Worm (Caenorhabditis elegans) whole organism, L4 larva: Measurements from ENCODE around the gene bet-2.
A peak's percentile ranks its signal among the peaks of the same experiment; 100 is the strongest.

ENCODE experiments used
- T20F7.1 ChIP-seq: fragments of 200-800 bp; sonication (Bioruptor generic); optimal IDR thresholded peaks from 2 replicates; lab custom pipeline; 2018; ENCODE audit warnings: mild to moderate bottlenecking, missing genetic modification characterization, missing compliant biosample characterization
- ZK546.5 ChIP-seq, 2 experiments: sonication (generic microtip); optimal IDR thresholded peaks; 2 replicates each; lab custom pipeline; 2017; ENCODE audit warnings: missing biosample characterization in 2 of 2, missing genetic modification characterization in 2 of 2
- aly-2 ChIP-seq: sonication (generic microtip); optimal IDR thresholded peaks from 2 replicates; lab custom pipeline; 2018; ENCODE audit warnings: missing biosample characterization, missing genetic modification characterization
- ceh-82 ChIP-seq: sonication (generic microtip); optimal IDR thresholded peaks from 2 replicates; lab custom pipeline; 2017; ENCODE audit warnings: missing biosample characterization, missing genetic modification characterization
- daf-12 ChIP-seq: fragments of 150-350 bp; optimal IDR thresholded peaks from 2 replicates; lab custom pipeline; 2014; ENCODE audit warnings: missing biosample characterization, missing genetic modification reagents, missing genetic modification characterization
- dmd-6 ChIP-seq: fragments of 200-800 bp; sonication (Bioruptor generic); IDR thresholded peaks from 2 replicates; pipeline ENCODE4 v1.3.6; 2022; ENCODE audit warnings: missing genetic modification reagents, missing genetic modification characterization, missing compliant biosample characterization
- dve-1 ChIP-seq: sonication (generic microtip); optimal IDR thresholded peaks from 2 replicates; lab custom pipeline; 2017; ENCODE audit warnings: antibody characterized with exemption, mild to moderate bottlenecking, missing genetic modification characterization, missing compliant biosample characterization; ENCODE audit not compliant: insufficient read depth
- fkh-10 ChIP-seq: fragments of 150-350 bp; optimal IDR thresholded peaks from 2 replicates; lab custom pipeline; 2014; ENCODE audit warnings: missing biosample characterization, missing genetic modification reagents, missing genetic modification characterization
- gei-8 ChIP-seq: fragments of 200-800 bp; sonication (Bioruptor generic); optimal IDR thresholded peaks from 2 replicates; lab custom pipeline; 2018; ENCODE audit warnings: mild to moderate bottlenecking, missing genetic modification characterization, missing compliant biosample characterization
- hlh-11 ChIP-seq: fragments of 200-800 bp; sonication (Bioruptor generic); optimal IDR thresholded peaks from 2 replicates; lab custom pipeline; 2018; ENCODE audit warnings: mild to moderate bottlenecking, missing genetic modification characterization, missing compliant biosample characterization
- hlh-30 ChIP-seq: sonication (generic microtip); optimal IDR thresholded peaks from 2 replicates; lab custom pipeline; 2017; ENCODE audit warnings: antibody characterized with exemption, mild to moderate bottlenecking, missing genetic modification characterization, missing compliant biosample characterization; ENCODE audit not compliant: insufficient read depth
- lim-7 ChIP-seq: fragments of 200-800 bp; sonication (Bioruptor generic); IDR thresholded peaks from 2 replicates; pipeline ENCODE4 v1.3.6; 2022; ENCODE audit warnings: missing genetic modification characterization, missing compliant biosample characterization
- madf-9 ChIP-seq: fragments of 200-800 bp; sonication (Bioruptor generic); conservative IDR thresholded peaks from 2 replicates; pipeline ENCODE4 v1.3.6; 2022; ENCODE audit warnings: missing genetic modification reagents, missing genetic modification characterization, missing compliant biosample characterization
- mdl-1 ChIP-seq, 2 experiments: fragments of 150-350 bp in 1 of 2; sonication (generic microtip) in 1 of 2; optimal IDR thresholded peaks; 2 replicates each; lab custom pipeline; 2014 to 2017; ENCODE audit warnings: missing biosample characterization in 2 of 2, missing genetic modification characterization in 2 of 2
- mep-1 ChIP-seq: fragments of 150-350 bp; sonication (generic microtip); optimal IDR thresholded peaks from 3 replicates; lab custom pipeline; 2014; ENCODE audit warnings: missing biosample characterization, missing genetic modification characterization
- mxl-3 ChIP-seq: fragments of 200-800 bp; sonication (Bioruptor generic); optimal IDR thresholded peaks from 2 replicates; lab custom pipeline; 2018; ENCODE audit warnings: mild to moderate bottlenecking, missing genetic modification characterization, missing compliant biosample characterization
- nhr-10 ChIP-seq: fragments of 150-350 bp; optimal IDR thresholded peaks from 2 replicates; lab custom pipeline; 2014; ENCODE audit warnings: missing biosample characterization, missing genetic modification characterization
- nhr-25 ChIP-seq: sonication (generic microtip); optimal IDR thresholded peaks from 2 replicates; lab custom pipeline; 2017; ENCODE audit warnings: missing genetic modification characterization, mild to moderate bottlenecking, missing compliant biosample characterization, antibody characterized with exemption, moderate library complexity, borderline replicate concordance; ENCODE audit not compliant: insufficient read depth
- nhr-28 ChIP-seq: fragments of 150-350 bp; optimal IDR thresholded peaks from 2 replicates; lab custom pipeline; 2014; ENCODE audit warnings: missing biosample characterization, missing genetic modification characterization
- nhr-42 ChIP-seq: fragments of 200-800 bp; sonication (Bioruptor generic); IDR thresholded peaks from 2 replicates; pipeline ENCODE4 v1.3.6; 2022; ENCODE audit warnings: missing genetic modification characterization, missing compliant biosample characterization
- nhr-76 ChIP-seq: fragments of 150-350 bp; optimal IDR thresholded peaks from 2 replicates; lab custom pipeline; 2014; ENCODE audit warnings: missing biosample characterization, missing genetic modification characterization
- php-3 ChIP-seq: fragments of 200-800 bp; sonication (Bioruptor generic); IDR thresholded peaks from 2 replicates; pipeline ENCODE4 v1.3.6; 2022; ENCODE audit warnings: missing genetic modification reagents, missing genetic modification characterization, missing compliant biosample characterization
- pqm-1 ChIP-seq: sonication (generic microtip); optimal IDR thresholded peaks from 2 replicates; lab custom pipeline; 2017; ENCODE audit warnings: missing biosample characterization, missing genetic modification characterization
- set-16 ChIP-seq: fragments of 200-800 bp; sonication (Bioruptor generic); IDR thresholded peaks from 2 replicates; pipeline ENCODE4 v1.3.6; 2022; ENCODE audit warnings: missing genetic modification reagents, missing genetic modification characterization, missing compliant biosample characterization
- skn-1 ChIP-seq: fragments of 150-350 bp; optimal IDR thresholded peaks from 2 replicates; lab custom pipeline; 2014; ENCODE audit warnings: missing biosample characterization, missing genetic modification characterization
- tag-97 ChIP-seq: fragments of 200-800 bp; sonication (Bioruptor generic); IDR thresholded peaks from 2 replicates; pipeline ENCODE4 v1.3.6; 2022; ENCODE audit warnings: missing genetic modification characterization, missing compliant biosample characterization
- tra-1 ChIP-seq: fragments of 200-800 bp; sonication (Bioruptor generic); IDR thresholded peaks from 2 replicates; pipeline ENCODE4 v1.3.6; 2022; ENCODE audit warnings: missing genetic modification reagents, missing genetic modification characterization, missing compliant biosample characterization
- unc-39 ChIP-seq: sonication (generic microtip); optimal IDR thresholded peaks from 2 replicates; lab custom pipeline; 2017; ENCODE audit warnings: missing biosample characterization, missing genetic modification characterization
- unc-62 ChIP-seq, 3 experiments: fragments of 150-350 bp in 1 of 3; sonication (generic microtip); optimal IDR thresholded peaks in 2 of 3; peaks in 1 of 3; 1 replicate in 1 of 3; 2 replicates in 2 of 3; lab custom pipeline; 2014 to 2017; ENCODE audit warnings: missing biosample characterization in 3 of 3, missing genetic modification characterization in 3 of 3, missing genetic modification reagents in 3 of 3, missing genotype in 1 of 3
- vab-7 ChIP-seq: fragments of 200-800 bp; sonication (Bioruptor generic); IDR thresholded peaks from 2 replicates; pipeline ENCODE4 v1.3.6; 2022; ENCODE audit warnings: missing genetic modification reagents, missing genetic modification characterization, missing compliant biosample characterization
- zag-1 ChIP-seq: fragments of 150-350 bp; optimal IDR thresholded peaks from 2 replicates; lab custom pipeline; 2014; ENCODE audit warnings: missing biosample characterization, missing genetic modification characterization
- zip-11 ChIP-seq: fragments of 200-800 bp; sonication (Bioruptor generic); IDR thresholded peaks from 2 replicates; pipeline ENCODE4 v1.3.6; 2022; ENCODE audit warnings: missing genetic modification characterization, missing compliant biosample characterization
- ztf-11 ChIP-seq: fragments of 150-350 bp; optimal IDR thresholded peaks from 2 replicates; lab custom pipeline; 2014; ENCODE audit warnings: missing biosample characterization, missing genetic modification characterization

bet-2 gene

ce11 chrX:10599719-10600155, 30.7 kb downstream of the bet-2 start:
- TF ChIP-seq zip-11 (GFP tag; lab: Robert Waterston, UW) (no peak), zag-1 (tag; lab: Kevin White, UChicago) (no peak), madf-9 (GFP tag; lab: Robert Waterston, UW) (no peak), ceh-82 (tag; lab: Kevin White, UChicago) (no peak), hlh-30 (peak; percentile 33), unc-62 (GFP tag; optimal IDR thresholded peaks at IDR 0.05 in 1 of 2; lab: Kevin White, UChicago) (peak in 1 of 2 experiments; percentile 99), unc-62 (tag; optimal IDR thresholded peaks at IDR 0.05; lab: Kevin White, UChicago) (no peak), daf-12 (tag; lab: Kevin White, UChicago) (no peak), skn-1 (tag; lab: Kevin White, UChicago) (no peak), nhr-28 (tag; lab: Kevin White, UChicago) (peak; percentile 24), php-3 (GFP tag; lab: Robert Waterston, UW) (0 out of 2 replicates have a peak, but pooled peaks have one; percentile 47), dmd-6 (GFP tag; lab: Robert Waterston, UW) (0 out of 2 replicates have a peak, but pooled peaks have one; percentile 32), mxl-3 (GFP tag; lab: Kevin White, UChicago) (peak; percentile 0), hlh-11 (tag; lab: Kevin White, UChicago) (no peak), fkh-10 (GFP tag; lab: Kevin White, UChicago) (no peak), gei-8 (no peak), pqm-1 (tag; lab: Kevin White, UChicago) (peak; percentile 14), tra-1 (0 out of 2 replicates have a peak, but pooled peaks have one; percentile 36), set-16 (GFP tag; lab: Robert Waterston, UW) (no peak), T20F7.1 (GFP tag; lab: Kevin White, UChicago) (no peak), dve-1 (tag; lab: Kevin White, UChicago) (peak; percentile 2), aly-2 (tag; lab: Kevin White, UChicago) (no peak), nhr-42 (GFP tag; lab: Robert Waterston, UW) (no peak), mep-1 (tag; lab: Kevin White, UChicago) (peak; percentile 1)

DNA sequence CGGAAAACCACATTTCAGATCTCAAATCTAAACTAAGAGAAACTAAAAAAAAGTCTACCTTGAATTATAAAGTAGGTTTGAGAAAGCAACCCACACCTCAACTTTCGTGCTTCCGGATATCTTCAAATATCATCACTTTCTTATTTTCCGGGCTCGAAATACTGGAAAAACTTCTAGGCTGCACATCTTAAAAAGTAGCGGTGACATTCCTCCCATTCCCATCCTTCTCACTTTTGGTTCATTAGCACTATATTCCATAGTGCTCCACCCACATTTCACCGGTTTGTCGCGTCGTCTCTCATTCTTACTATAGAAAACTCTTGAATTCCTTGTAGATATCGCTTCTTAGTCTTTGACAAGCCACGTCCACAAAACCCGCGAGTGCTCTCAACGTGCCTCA, 35.3 kb downstream of the bet-2 start, which contains the start of gene flp-19:
flp-19 (plus strand) TSS at position 301 of the 400 bp plus-strand sequence.
- TF ChIP-seq nhr-10 (tag; lab: Kevin White, UChicago) (no peak), unc-39 (tag; lab: Kevin White, UChicago) (no peak), ZK546.5 (tag; optimal IDR thresholded peaks at IDR 0.05; lab: Kevin White, UChicago) (no peak), nhr-42 (GFP tag; lab: Robert Waterston, UW) (no peak), lim-7 (GFP tag; lab: Robert Waterston, UW) (no peak), tag-97 (no peak), ztf-11 (tag; lab: Kevin White, UChicago) (no peak), nhr-25 (no peak), nhr-76 (tag; lab: Kevin White, UChicago) (no peak), vab-7 (GFP tag; lab: Robert Waterston, UW) (no peak)

DNA sequence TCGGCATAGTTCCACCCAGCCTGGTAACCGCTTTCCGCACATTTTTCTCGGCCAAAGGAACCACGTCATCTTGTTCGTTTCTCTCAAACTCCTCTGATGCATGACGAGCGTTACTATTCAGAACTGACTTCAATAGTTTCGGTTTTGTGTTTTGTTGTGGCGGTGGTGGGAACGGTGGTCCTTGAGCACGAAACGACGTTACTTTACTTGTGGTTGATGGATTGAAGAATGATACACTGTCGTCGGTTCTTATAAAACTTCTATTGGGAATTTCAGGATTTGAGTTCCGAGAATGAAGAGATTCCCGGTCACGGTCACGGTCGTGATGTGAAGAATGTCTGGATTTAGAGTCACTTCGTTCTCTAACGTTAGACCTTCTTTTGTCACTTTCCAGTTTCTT, 40.8 kb downstream of the bet-2 start:
- no peak for TF ChIP-seq mep-1 (tag; lab: Kevin White, UChicago)
- peak in 1 of 2 experiments; percentile 92 for TF ChIP-seq unc-62 (GFP tag; optimal IDR thresholded peaks at IDR 0.05 in 1 of 2; lab: Kevin White, UChicago)
- TF ChIP-seq unc-62 (tag; optimal IDR thresholded peaks at IDR 0.05; lab: Kevin White, UChicago), result no peak
- TF ChIP-seq, all 104 proteins: peak for 1

DNA sequence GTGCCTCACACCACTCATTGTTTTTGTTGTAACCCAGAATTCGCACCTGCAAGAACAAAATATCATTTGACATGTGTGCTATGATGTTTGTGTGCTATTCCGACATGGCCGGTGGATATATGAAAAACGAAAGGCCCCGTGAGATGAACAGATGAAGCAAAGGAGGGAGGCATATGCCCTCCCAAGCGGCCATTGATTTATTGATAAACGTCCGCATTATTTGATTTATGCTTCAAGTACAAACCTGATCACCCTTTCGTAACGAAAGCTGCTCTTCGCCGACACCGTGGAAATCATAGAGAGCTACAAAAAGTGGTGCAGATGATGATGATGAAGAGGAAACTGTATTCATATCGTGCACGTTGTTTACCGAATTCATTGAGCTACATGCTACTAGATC, 43.3 kb downstream of the bet-2 start:
- TF ChIP-seq unc-62 (GFP tag; optimal IDR thresholded peaks at IDR 0.05 in 1 of 2; lab: Kevin White, UChicago) (peak in 1 of 2 experiments; percentile 61), unc-62 (tag; optimal IDR thresholded peaks at IDR 0.05; lab: Kevin White, UChicago) (no peak), mdl-1 (tag; optimal IDR thresholded peaks at IDR 0.05; lab: Kevin White, UChicago) (no peak)
